Fruit fly (Drosophila melanogaster) whole organism, embryonic: ENCODE measurements around the gene CG5510.

Experiments used
- Aef1 ChIP-seq: fragments of 200-800 bp; sonication (Bioruptor generic); IDR thresholded peaks from 3 replicates; pipeline ENCODE4 v1.3.6; 2022; ENCODE audit warnings: missing biosample characterization, missing genetic modification characterization
- Bgb ChIP-seq: fragments of 200-800 bp; sonication (Bioruptor generic); IDR thresholded peaks from 2 replicates; pipeline ENCODE4 v1.3.6; 2022; ENCODE audit warnings: missing biosample characterization, missing genetic modification characterization; ENCODE audit not compliant: partially characterized antibody
- Blimp-1 ChIP-seq: fragments of 200-800 bp; sonication (Bioruptor generic); optimal IDR thresholded peaks from 3 replicates; lab custom pipeline; 2018; ENCODE audit warnings: missing biosample characterization, missing genetic modification characterization, mild to moderate bottlenecking, moderate library complexity, missing genetic modification reagents
- CG10209 ChIP-seq: fragments of 200-800 bp; sonication (Bioruptor generic); optimal IDR thresholded peaks from 3 replicates; lab custom pipeline; 2017; ENCODE audit warnings: missing biosample characterization, mild to moderate bottlenecking, missing genetic modification characterization, missing genetic modification reagents
- CG10959 ChIP-seq: fragments of 200-800 bp; sonication (Bioruptor generic); IDR thresholded peaks from 2 replicates; pipeline ENCODE4 v1.3.6; 2022; ENCODE audit warnings: missing biosample characterization, missing genetic modification characterization
- CG12104 ChIP-seq: fragments of 200-800 bp; sonication (Bioruptor generic); optimal IDR thresholded peaks from 3 replicates; lab custom pipeline; 2016; ENCODE audit warnings: missing biosample characterization, missing genetic modification characterization
- CG12942 ChIP-seq: fragments of 200-800 bp; sonication (Bioruptor generic); optimal IDR thresholded peaks from 3 replicates; lab custom pipeline; 2016; ENCODE audit warnings: missing biosample characterization, missing genetic modification characterization
- CG15269 ChIP-seq: fragments of 200-800 bp; sonication (Bioruptor generic); optimal IDR thresholded peaks from 2 replicates; lab custom pipeline; 2018; ENCODE audit warnings: missing biosample characterization, mild to moderate bottlenecking, missing genetic modification characterization, moderate library complexity
- CG16863 ChIP-seq: fragments of 200-800 bp; sonication (Bioruptor generic); optimal IDR thresholded peaks from 3 replicates; lab custom pipeline; 2016; ENCODE audit warnings: missing biosample characterization, missing genetic modification characterization
- CG17328 ChIP-seq: fragments of 200-800 bp; sonication (Bioruptor generic); IDR thresholded peaks from 2 replicates; pipeline ENCODE4 v1.3.6; 2022; ENCODE audit warnings: missing biosample characterization, missing genetic modification characterization
- CG31441 ChIP-seq: fragments of 200-800 bp; sonication (Bioruptor generic); IDR thresholded peaks from 2 replicates; pipeline ENCODE4 v1.3.6; 2022; ENCODE audit warnings: missing biosample characterization, missing genetic modification characterization
- CG3163 ChIP-seq: fragments of 200-800 bp; sonication (Bioruptor generic); optimal IDR thresholded peaks from 3 replicates; lab custom pipeline; 2016; ENCODE audit warnings: missing biosample characterization, missing genetic modification characterization
- CG34376 ChIP-seq: fragments of 200-800 bp; sonication (Bioruptor generic); optimal IDR thresholded peaks from 2 replicates; lab custom pipeline; 2018; ENCODE audit warnings: missing biosample characterization, mild to moderate bottlenecking, missing genetic modification characterization
- CG4820 ChIP-seq: fragments of 200-800 bp; sonication (Bioruptor generic); optimal IDR thresholded peaks from 3 replicates; lab custom pipeline; 2016; ENCODE audit warnings: missing biosample characterization, missing genetic modification characterization
- CG7372 ChIP-seq: fragments of 200-800 bp; sonication (Bioruptor generic); IDR thresholded peaks from 2 replicates; pipeline ENCODE4 v1.3.6; 2022; ENCODE audit warnings: missing biosample characterization, missing genetic modification characterization
- CG8388 ChIP-seq: fragments of 200-800 bp; sonication (Bioruptor generic); optimal IDR thresholded peaks from 2 replicates; lab custom pipeline; 2019; ENCODE audit warnings: missing biosample characterization, mild to moderate bottlenecking, missing genetic modification characterization, moderate library complexity
- CG9727 ChIP-seq: fragments of 200-800 bp; sonication (Bioruptor generic); optimal IDR thresholded peaks from 3 replicates; lab custom pipeline; 2017; ENCODE audit warnings: missing biosample characterization, mild to moderate bottlenecking, missing genetic modification characterization
- CG9876 ChIP-seq: fragments of 200-800 bp; sonication (Bioruptor generic); optimal IDR thresholded peaks from 2 replicates; lab custom pipeline; 2016; ENCODE audit warnings: missing biosample characterization, missing genetic modification characterization
- CrebB ChIP-seq: fragments of 200-800 bp; sonication (Bioruptor generic); optimal IDR thresholded peaks from 3 replicates; lab custom pipeline; 2018; ENCODE audit warnings: missing biosample characterization, mild to moderate bottlenecking, missing genetic modification characterization
- D ChIP-seq, 2 experiments: fragments of 200-800 bp in 1 of 2; fragments of >200 bp in 1 of 2; sonication (Bioruptor generic) in 1 of 2; optimal IDR thresholded peaks; 2 replicates in 1 of 2; 3 replicates in 1 of 2; lab custom pipeline; 2017; ENCODE audit warnings: mild to moderate bottlenecking in 1 of 2, missing biosample characterization in 1 of 2, missing genetic modification characterization in 1 of 2, missing genetic modification reagents in 1 of 2
- Drgx ChIP-seq: fragments of 200-800 bp; sonication (Bioruptor generic); IDR thresholded peaks from 2 replicates; pipeline ENCODE4 v1.3.6; 2022; ENCODE audit warnings: missing biosample characterization, missing genetic modification characterization
- H2.0 ChIP-seq: fragments of 200-800 bp; sonication (Bioruptor generic); IDR thresholded peaks from 2 replicates; pipeline ENCODE4 v1.3.6; 2022; ENCODE audit warnings: missing biosample characterization, missing genetic modification characterization
- HLH4C ChIP-seq: fragments of 200-800 bp; sonication (Bioruptor generic); IDR thresholded peaks from 3 replicates; pipeline ENCODE4 v1.3.6; 2022; ENCODE audit warnings: missing biosample characterization, missing genetic modification characterization; ENCODE audit not compliant: partially characterized antibody
- HLH54F ChIP-seq: fragments of 200-800 bp; sonication (Bioruptor generic); optimal IDR thresholded peaks from 3 replicates; lab custom pipeline; 2016; ENCODE audit warnings: missing biosample characterization, missing genetic modification characterization
- Hr78 ChIP-seq, 2 experiments: fragments of 200-800 bp in 1 of 2; fragments of >200 bp in 1 of 2; sonication (Bioruptor generic) in 1 of 2; optimal IDR thresholded peaks; 2 replicates each; lab custom pipeline; 2017 to 2019; ENCODE audit warnings: missing biosample characterization in 2 of 2, missing genetic modification characterization in 2 of 2, mild to moderate bottlenecking in 1 of 2, moderate library complexity in 1 of 2
- Nf-YC ChIP-seq: fragments of 200-800 bp; optimal IDR thresholded peaks from 3 replicates; lab custom pipeline; 2019; ENCODE audit warnings: missing biosample characterization, mild to moderate bottlenecking, missing genetic modification characterization, moderate library complexity
- Optix ChIP-seq: fragments of 200-800 bp; sonication (Bioruptor generic); IDR thresholded peaks from 3 replicates; pipeline ENCODE4 v1.3.6; 2022; ENCODE audit warnings: missing biosample characterization, missing genetic modification characterization
- Ptx1 ChIP-seq: fragments of 200-800 bp; sonication (Bioruptor generic); IDR thresholded peaks from 2 replicates; pipeline ENCODE4 v1.3.6; 2022; ENCODE audit warnings: missing biosample characterization, missing genetic modification characterization
- az2 ChIP-seq: fragments of 200-800 bp; sonication (Bioruptor generic); optimal IDR thresholded peaks from 3 replicates; lab custom pipeline; 2016; ENCODE audit warnings: missing biosample characterization, missing genetic modification characterization
- bbx ChIP-seq: fragments of 200-800 bp; sonication (Bioruptor generic); IDR thresholded peaks from 2 replicates; pipeline ENCODE4 v1.3.6; 2022; ENCODE audit warnings: missing biosample characterization, missing genetic modification characterization; ENCODE audit not compliant: partially characterized antibody
- bowl ChIP-seq: fragments of 200-800 bp; sonication (Bioruptor generic); IDR thresholded peaks from 2 replicates; pipeline ENCODE4 v1.3.6; 2022; ENCODE audit warnings: missing biosample characterization, missing genetic modification characterization
- chinmo ChIP-seq: fragments of 200-800 bp; sonication (Bioruptor generic); IDR thresholded peaks from 4 replicates; pipeline ENCODE4 v1.3.6; 2022; ENCODE audit warnings: missing biosample characterization, missing genetic modification characterization; ENCODE audit not compliant: partially characterized antibody
- da ChIP-seq: fragments of 200-800 bp; sonication (Bioruptor generic); optimal IDR thresholded peaks from 2 replicates; lab custom pipeline; 2016; ENCODE audit warnings: missing biosample characterization, missing genetic modification characterization
- dmrt99B ChIP-seq: fragments of 200-800 bp; sonication (Bioruptor generic); optimal IDR thresholded peaks from 2 replicates; lab custom pipeline; 2018; ENCODE audit warnings: missing biosample characterization, mild to moderate bottlenecking, missing genetic modification characterization, moderate library complexity
- en ChIP-seq: fragments of 200-800 bp; sonication (Bioruptor generic); optimal IDR thresholded peaks from 2 replicates; lab custom pipeline; 2016; ENCODE audit warnings: missing biosample characterization, missing genetic modification characterization
- fru ChIP-seq: fragments of >200 bp; optimal IDR thresholded peaks from 2 replicates; lab custom pipeline; 2017
- gcm2 ChIP-seq: fragments of 200-800 bp; sonication (Bioruptor generic); optimal IDR thresholded peaks from 2 replicates; lab custom pipeline; 2016; ENCODE audit warnings: missing biosample characterization, missing genetic modification characterization
- grn ChIP-seq: fragments of 200-800 bp; sonication (Bioruptor generic); optimal IDR thresholded peaks from 3 replicates; lab custom pipeline; 2017; ENCODE audit warnings: missing biosample characterization, missing genetic modification characterization
- hth ChIP-seq: fragments of >200 bp; optimal IDR thresholded peaks from 2 replicates; lab custom pipeline; 2017; ENCODE audit warnings: inconsistent platforms
- lola ChIP-seq, 3 experiments: fragments of >200 bp in 2 of 3; fragments of 200-800 bp in 1 of 3; sonication (Bioruptor generic) in 1 of 3; optimal IDR thresholded peaks; 2 replicates each; lab custom pipeline; 2017 to 2019; ENCODE audit warnings: missing biosample characterization in 3 of 3, missing genetic modification characterization in 3 of 3, mild to moderate bottlenecking in 1 of 3, moderate library complexity in 1 of 3
- nerfin-1 ChIP-seq: fragments of 200-800 bp; sonication (Bioruptor generic); optimal IDR thresholded peaks from 3 replicates; lab custom pipeline; 2019; ENCODE audit warnings: missing biosample characterization, mild to moderate bottlenecking, missing genetic modification characterization, moderate library complexity
- oc ChIP-seq: fragments of 200-800 bp; sonication (Bioruptor generic); optimal IDR thresholded peaks from 2 replicates; lab custom pipeline; 2018; ENCODE audit warnings: missing biosample characterization, mild to moderate bottlenecking, missing genetic modification characterization, moderate library complexity
- odd ChIP-seq: fragments of 200-800 bp; sonication (Bioruptor generic); optimal IDR thresholded peaks from 2 replicates; lab custom pipeline; 2017; ENCODE audit warnings: missing biosample characterization, mild to moderate bottlenecking, missing genetic modification characterization
- row ChIP-seq: fragments of 200-800 bp; sonication (Bioruptor generic); IDR thresholded peaks from 3 replicates; pipeline ENCODE4 v1.3.6; 2022; ENCODE audit warnings: missing biosample characterization, missing genetic modification characterization
- sd ChIP-seq: fragments of 200-800 bp; sonication (Bioruptor generic); optimal IDR thresholded peaks from 3 replicates; lab custom pipeline; 2018; ENCODE audit warnings: missing biosample characterization, mild to moderate bottlenecking, missing genetic modification characterization, moderate library complexity
- sqz ChIP-seq: fragments of 200-800 bp; sonication (Bioruptor generic); optimal IDR thresholded peaks from 3 replicates; lab custom pipeline; 2018; ENCODE audit warnings: missing biosample characterization, mild to moderate bottlenecking, missing genetic modification characterization
- tll ChIP-seq, 2 experiments: fragments of 200-800 bp in 1 of 2; fragments of >200 bp in 1 of 2; sonication (Bioruptor generic) in 1 of 2; optimal IDR thresholded peaks; 2 replicates each; lab custom pipeline; 2017 to 2019; ENCODE audit warnings: missing biosample characterization in 2 of 2, missing genetic modification characterization in 2 of 2, mild to moderate bottlenecking in 1 of 2, moderate library complexity in 1 of 2
- toy ChIP-seq: fragments of 200-800 bp; sonication (Bioruptor generic); IDR thresholded peaks from 2 replicates; pipeline ENCODE4 v1.3.6; 2022; ENCODE audit warnings: missing biosample characterization, missing genetic modification characterization
- unpg ChIP-seq: fragments of 200-800 bp; sonication (Bioruptor generic); optimal IDR thresholded peaks from 3 replicates; lab custom pipeline; 2018; ENCODE audit warnings: missing biosample characterization, mild to moderate bottlenecking, missing genetic modification characterization, moderate library complexity
- vvl ChIP-seq: fragments of 200-800 bp; sonication (Bioruptor generic); IDR thresholded peaks from 2 replicates; pipeline ENCODE4 v1.3.6; 2022; ENCODE audit warnings: missing biosample characterization, missing genetic modification characterization

The CG5510 gene

dm6 chr3R:24203426-24203825 lies 34.1 kb upstream of the CG5510 start (continued):
- TF ChIP-seq toy (GFP tag; lab: Robert Waterston, UW) (no peak), nerfin-1 (tag; lab: Kevin White, UChicago) (no peak), CG15269 (tag; lab: Kevin White, UChicago) (peak; percentile 44), vvl (GFP tag; lab: Robert Waterston, UW) (peak; percentile 38; the same call in 1 of the 2 replicates), sd (tag; lab: Kevin White, UChicago) (no peak), Aef1 (GFP tag; lab: Robert Waterston, UW) (no peak), Hr78 (GFP tag; optimal IDR thresholded peaks at IDR 0.05; lab: Kevin White, UChicago) (peak in 1 of 2 experiments; percentile 5), CG9876 (GFP tag; lab: Kevin White, UChicago) (no peak), HLH54F (no peak), en (no peak), Blimp-1 (GFP tag; lab: Kevin White, UChicago) (peak; percentile 9), oc (tag; lab: Kevin White, UChicago) (peak; percentile 33), da (GFP tag; lab: Kevin White, UChicago) (no peak), odd (GFP tag; lab: Kevin White, UChicago) (no peak), CG7372 (GFP tag; lab: Robert Waterston, UW) (no peak), CrebB (tag; lab: Kevin White, UChicago) (no peak), H2.0 (GFP tag; lab: Robert Waterston, UW) (no peak), Bgb (GFP tag; lab: Robert Waterston, UW) (no peak), CG12104 (GFP tag; lab: Kevin White, UChicago) (no peak), CG3163 (GFP tag; lab: Kevin White, UChicago) (no peak), CG10209 (peak; percentile 4), gcm2 (GFP tag; lab: Kevin White, UChicago) (no peak), CG9727 (no peak), CG17328 (peak; percentile 29), fru (lab: Kevin White, UChicago) (no peak), CG10959 (GFP tag; lab: Robert Waterston, UW) (no peak), HLH4C (GFP tag; lab: Robert Waterston, UW) (no peak), bbx (GFP tag; lab: Robert Waterston, UW) (no peak), CG31441 (GFP tag; lab: Robert Waterston, UW) (peak; percentile 55), az2 (GFP tag; lab: Kevin White, UChicago) (peak; percentile 21), CG8388 (GFP tag; lab: Kevin White, UChicago) (peak; percentile 44), Ptx1 (GFP tag; lab: Robert Waterston, UW) (0 out of 2 replicates have a peak, but pooled peaks have one; percentile 28), Nf-YC (tag; lab: Kevin White, UChicago) (no peak), D (optimal IDR thresholded peaks at IDR 0.05; lab: Kevin White, UChicago) (no peak), D (GFP tag; optimal IDR thresholded peaks at IDR 0.05; lab: Kevin White, UChicago) (no peak), tll (GFP tag; optimal IDR thresholded peaks at IDR 0.05; lab: Kevin White, UChicago) (no peak), dmrt99B (peak; percentile 66), unpg (GFP tag; lab: Kevin White, UChicago) (peak; percentile 36), hth (no peak), CG4820 (peak; percentile 2), CG34376 (GFP tag; lab: Kevin White, UChicago) (no peak), CG12942 (GFP tag; lab: Kevin White, UChicago) (no peak), chinmo (GFP tag; lab: Robert Waterston, UW) (0 out of 4 replicates have a peak, but pooled peaks have one; percentile 27), Drgx (peak; percentile 85), Optix (GFP tag; lab: Robert Waterston, UW) (0 out of 3 replicates have a peak, but pooled peaks have one; percentile 44), sqz (GFP tag; lab: Kevin White, UChicago) (peak; percentile 46), row (GFP tag; lab: Robert Waterston, UW) (no peak), CG16863 (GFP tag; lab: Kevin White, UChicago) (no peak), lola (GFP tag; optimal IDR thresholded peaks at IDR 0.05; lab: Kevin White, UChicago) (peak in 1 of 3 experiments; percentile 17), grn (GFP tag; lab: Kevin White, UChicago) (no peak), bowl (GFP tag; lab: Robert Waterston, UW) (no peak)
